Worm (Caenorhabditis elegans) whole organism, L1 larva: Measurements from ENCODE around the gene txt-3.

Source experiments
- C16A3.4 ChIP-seq: fragments of 150-350 bp; optimal IDR thresholded peaks from 2 replicates; lab custom pipeline; 2014; ENCODE audit warnings: missing biosample characterization, missing genetic modification characterization
- C34B4.2 ChIP-seq: sonication (generic microtip); optimal IDR thresholded peaks from 2 replicates; lab custom pipeline; 2017; ENCODE audit warnings: mild to moderate bottlenecking, missing genetic modification characterization, missing compliant biosample characterization
- F16B12.6 ChIP-seq: fragments of 150-350 bp; optimal IDR thresholded peaks from 2 replicates; lab custom pipeline; 2014; ENCODE audit warnings: missing biosample characterization, missing genetic modification characterization
- Y116A8C.19 ChIP-seq: sonication (generic microtip); optimal IDR thresholded peaks from 2 replicates; lab custom pipeline; 2016; ENCODE audit warnings: missing compliant biosample characterization, missing genetic modification characterization, borderline replicate concordance
- aha-1 ChIP-seq: fragments of 150-350 bp; optimal IDR thresholded peaks from 2 replicates; lab custom pipeline; 2014; ENCODE audit warnings: missing biosample characterization, missing genetic modification characterization
- alr-1 ChIP-seq: fragments of 200-800 bp; sonication (Bioruptor generic); optimal IDR thresholded peaks from 2 replicates; lab custom pipeline; 2018; ENCODE audit warnings: borderline replicate concordance, mild to moderate bottlenecking, missing genetic modification characterization, missing compliant biosample characterization
- ama-1 ChIP-seq: fragments of 150-350 bp; optimal IDR thresholded peaks from 2 replicates; lab custom pipeline; 2014
- blmp-1 ChIP-seq: fragments of 150-350 bp; optimal IDR thresholded peaks from 2 replicates; lab custom pipeline; 2014; ENCODE audit warnings: missing biosample characterization, missing genetic modification characterization
- ceh-88 ChIP-seq: fragments of 200-800 bp; sonication (Bioruptor generic); IDR thresholded peaks from 2 replicates; pipeline ENCODE4 v1.3.6; 2022; ENCODE audit warnings: missing genetic modification characterization, missing compliant biosample characterization
- efl-1 ChIP-seq, 4 experiments: fragments of 150-350 bp; optimal IDR thresholded peaks in 3 of 4; peaks in 1 of 4; 1 replicate in 1 of 4; 2 replicates in 3 of 4; lab custom pipeline; 2014; ENCODE audit warnings: missing biosample characterization in 2 of 4, missing genetic modification characterization in 2 of 4, missing genetic modification reagents in 2 of 4
- egl-13 ChIP-seq: sonication (generic microtip); optimal IDR thresholded peaks from 2 replicates; lab custom pipeline; 2016; ENCODE audit warnings: missing genotype, missing genetic modification reagents, missing genetic modification characterization, missing compliant biosample characterization
- elt-2 ChIP-seq: sonication (generic microtip); optimal IDR thresholded peaks from 2 replicates; lab custom pipeline; 2016; ENCODE audit warnings: missing genetic modification characterization, mild to moderate bottlenecking, inconsistent platforms, missing compliant biosample characterization, missing genetic modification reagents
- fos-1 ChIP-seq: fragments of 150-350 bp; optimal IDR thresholded peaks from 2 replicates; lab custom pipeline; 2014; ENCODE audit warnings: missing biosample characterization, missing genetic modification characterization
- hlh-4 ChIP-seq: sonication (generic microtip); optimal IDR thresholded peaks from 2 replicates; lab custom pipeline; 2016; ENCODE audit warnings: mild to moderate bottlenecking, missing genetic modification characterization, missing compliant biosample characterization
- hpl-2 ChIP-seq: fragments of 150-350 bp; optimal IDR thresholded peaks from 2 replicates; lab custom pipeline; 2014; ENCODE audit warnings: missing biosample characterization, missing genetic modification reagents, missing genetic modification characterization
- isw-1 ChIP-seq: fragments of 200-800 bp; sonication (Bioruptor generic); IDR thresholded peaks from 2 replicates; pipeline ENCODE4 v1.3.6; 2022; ENCODE audit warnings: missing genetic modification characterization, missing compliant biosample characterization
- jun-1 ChIP-seq: fragments of 150-350 bp; optimal IDR thresholded peaks from 2 replicates; lab custom pipeline; 2014; ENCODE audit warnings: missing biosample characterization, missing genetic modification reagents, missing genetic modification characterization
- lin-15B ChIP-seq: fragments of 150-350 bp; sonication (generic microtip); optimal IDR thresholded peaks from 3 replicates; lab custom pipeline; 2014; ENCODE audit warnings: missing biosample characterization, missing genetic modification characterization
- lin-35 ChIP-seq, 2 experiments: fragments of 150-350 bp; optimal IDR thresholded peaks; 2 replicates each; lab custom pipeline; 2014; ENCODE audit warnings: missing biosample characterization in 2 of 2, missing genetic modification characterization in 2 of 2, missing genetic modification reagents in 2 of 2
- lin-39 ChIP-seq: fragments of 150-350 bp; optimal IDR thresholded peaks from 2 replicates; lab custom pipeline; 2014; ENCODE audit warnings: missing biosample characterization, missing genetic modification reagents, missing genetic modification characterization
- mab-9 ChIP-seq: fragments of 200-800 bp; sonication (Bioruptor generic); IDR thresholded peaks from 2 replicates; pipeline ENCODE4 v1.3.6; 2022; ENCODE audit warnings: missing genetic modification reagents, missing genetic modification characterization, missing compliant biosample characterization
- mdl-1 ChIP-seq, 2 experiments: fragments of 150-350 bp; optimal IDR thresholded peaks; 2 replicates each; lab custom pipeline; 2014 to 2017; ENCODE audit warnings: missing biosample characterization in 2 of 2, missing genetic modification characterization in 2 of 2, inconsistent platforms in 1 of 2
- nhr-11 ChIP-seq: fragments of 150-350 bp; optimal IDR thresholded peaks from 2 replicates; lab custom pipeline; 2014; ENCODE audit warnings: missing biosample characterization, missing genetic modification characterization
- nhr-28 ChIP-seq: fragments of 150-350 bp; optimal IDR thresholded peaks from 2 replicates; lab custom pipeline; 2014; ENCODE audit warnings: missing biosample characterization, missing genetic modification characterization
- pag-3 ChIP-seq: sonication (generic microtip); optimal IDR thresholded peaks from 2 replicates; lab custom pipeline; 2017; ENCODE audit warnings: missing genetic modification characterization, mild to moderate bottlenecking, missing compliant biosample characterization, antibody characterized with exemption, borderline replicate concordance; ENCODE audit not compliant: insufficient read depth
- pax-3 ChIP-seq: fragments of 200-800 bp; sonication (Bioruptor generic); optimal IDR thresholded peaks from 2 replicates; lab custom pipeline; 2018; ENCODE audit warnings: mild to moderate bottlenecking, missing genetic modification characterization, moderate library complexity, missing compliant biosample characterization
- rnt-1 ChIP-seq: sonication (generic microtip); optimal IDR thresholded peaks from 2 replicates; lab custom pipeline; 2016; ENCODE audit warnings: mild to moderate bottlenecking, missing genetic modification characterization, moderate library complexity, missing compliant biosample characterization
- snu-23 ChIP-seq: sonication (generic microtip); optimal IDR thresholded peaks from 2 replicates; lab custom pipeline; 2016; ENCODE audit warnings: missing genetic modification characterization, missing compliant biosample characterization
- sox-4 ChIP-seq: sonication (generic microtip); optimal IDR thresholded peaks from 2 replicates; lab custom pipeline; 2016; ENCODE audit warnings: missing genetic modification characterization, missing compliant biosample characterization
- tlp-1 ChIP-seq: fragments of 150-350 bp; optimal IDR thresholded peaks from 2 replicates; lab custom pipeline; 2014; ENCODE audit warnings: missing biosample characterization, missing genetic modification characterization
- unc-130 ChIP-seq: fragments of 150-350 bp; optimal IDR thresholded peaks from 2 replicates; lab custom pipeline; 2017; ENCODE audit warnings: missing biosample characterization, missing genetic modification characterization, inconsistent platforms
- unc-30 ChIP-seq: sonication (generic microtip); optimal IDR thresholded peaks from 2 replicates; lab custom pipeline; 2017; ENCODE audit warnings: missing biosample characterization, missing genetic modification characterization
- unc-62 ChIP-seq: fragments of 150-350 bp; optimal IDR thresholded peaks from 2 replicates; lab custom pipeline; 2014; ENCODE audit warnings: missing biosample characterization, missing genetic modification reagents, missing genetic modification characterization
- xbp-1 ChIP-seq: sonication (generic microtip); optimal IDR thresholded peaks from 2 replicates; lab custom pipeline; 2016; ENCODE audit warnings: missing genetic modification characterization, missing compliant biosample characterization
- zip-4 ChIP-seq: fragments of 200-800 bp; sonication (Bioruptor generic); optimal IDR thresholded peaks from 2 replicates; lab custom pipeline; 2018; ENCODE audit warnings: mild to moderate bottlenecking, missing genetic modification characterization, moderate library complexity, missing compliant biosample characterization

The txt-3 gene

ce11 chrIV:4960623-4961022 lies 3.1 kb upstream of the txt-3 start, which contains the start of gene str-164:
Gene str-164, plus strand, starts transcription at chrIV:4960735.
- TF ChIP-seq efl-1 (optimal IDR thresholded peaks at IDR 0.05; lab: Kevin White, UChicago) (no peak), efl-1 (GFP tag; optimal IDR thresholded peaks at IDR 0.05 in 1 of 2; lab: Kevin White, UChicago) (peak in 1 of 2 experiments; percentile 76), snu-23 (GFP tag; lab: Kevin White, UChicago) (no peak)

DNA sequence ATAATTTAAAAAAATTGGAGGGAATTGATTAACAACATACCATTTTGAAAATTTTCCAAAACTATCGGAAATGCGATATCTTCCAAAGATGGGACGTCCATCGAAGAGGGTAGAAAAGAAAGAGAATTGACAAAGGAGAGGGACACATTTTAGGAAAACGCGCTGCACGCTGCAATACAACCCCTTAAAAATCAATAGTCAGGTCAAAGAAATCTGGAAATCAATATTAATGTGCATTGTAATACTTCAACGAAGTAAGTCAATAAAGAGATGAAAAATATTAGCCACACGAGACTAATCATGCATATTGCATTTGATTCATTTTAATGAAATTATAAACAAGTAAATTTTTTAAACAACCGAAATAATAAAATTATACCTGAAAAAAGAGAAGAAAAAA lies 5.7 kb downstream of the txt-3 start, which contains the start of gene Y9C9A.13:
Gene Y9C9A.13, minus strand, starts transcription at position 101 of the 400 bp plus-strand sequence.
- TF ChIP-seq egl-13 (no peak), zip-4 (no peak)

DNA sequence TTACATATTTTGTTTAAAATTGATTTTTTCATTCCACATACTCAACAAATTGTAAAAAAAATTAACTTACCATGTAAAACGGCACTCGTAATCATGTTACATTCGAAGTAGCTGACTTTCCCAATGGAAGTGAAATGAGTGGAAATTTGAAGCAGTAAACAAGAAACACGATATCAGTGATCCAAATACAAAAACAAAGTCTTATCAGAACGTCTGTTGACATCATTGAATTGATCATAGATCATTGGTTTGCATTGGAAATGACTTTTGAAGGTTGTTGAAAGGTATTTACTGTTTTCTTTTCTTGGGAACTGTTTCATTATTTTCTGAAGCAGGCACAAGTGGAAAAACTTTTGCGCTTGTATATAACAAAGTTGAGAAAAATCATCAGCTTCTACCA lies 12.2 kb downstream of the txt-3 start, which contains the start of gene Y9C9A.16:
Gene Y9C9A.16, minus strand, starts transcription at position 131 of the 400 bp plus-strand sequence.
- TF ChIP-seq mdl-1 (tag; optimal IDR thresholded peaks at IDR 0.05; lab: Kevin White, UChicago) = no peak
- TF ChIP-seq, all 84 proteins: peak for 0

DNA sequence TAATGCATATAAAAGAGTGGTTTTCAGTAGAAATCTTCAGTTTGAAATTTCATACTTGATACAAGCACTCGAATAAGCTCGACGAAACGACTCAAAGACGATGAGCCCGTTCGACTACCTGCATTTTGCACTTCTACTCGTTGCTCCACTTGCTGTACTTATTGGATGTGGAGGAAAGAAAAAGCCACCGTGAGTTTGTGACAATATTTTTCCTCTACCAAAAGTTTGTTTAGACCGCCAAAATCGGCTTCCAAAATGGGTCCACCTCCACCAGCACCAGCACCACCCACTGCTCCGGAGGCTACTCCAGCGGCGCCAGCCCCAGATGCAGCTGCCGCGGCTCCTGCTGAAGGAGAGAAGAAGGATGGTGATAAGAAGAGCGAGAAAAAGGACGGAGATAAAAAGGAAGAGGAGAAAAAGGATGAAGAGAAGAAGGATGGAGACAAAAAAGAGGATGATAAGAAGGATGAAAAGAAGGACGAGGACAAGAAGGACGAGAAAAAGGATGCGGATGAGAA lies 13.5 kb downstream of the txt-3 start, which contains the start of gene E03H12.5:
Gene E03H12.5, plus strand, starts transcription at position 51 of the 518 bp plus-strand sequence.
- TF ChIP-seq unc-130 (tag; lab: Kevin White, UChicago) (no peak), fos-1 (tag; lab: Kevin White, UChicago) (no peak), isw-1 (GFP tag; lab: Robert Waterston, UW) (no peak), F16B12.6 (tag; lab: Kevin White, UChicago) (no peak), aha-1 (tag; lab: Kevin White, UChicago) (no peak), ceh-88 (no peak), C16A3.4 (tag; lab: Kevin White, UChicago) (no peak), alr-1 (tag; lab: Kevin White, UChicago) (no peak), unc-30 (tag; lab: Kevin White, UChicago) (no peak), hpl-2 (GFP tag; lab: Kevin White, UChicago) (no peak), unc-62 (no peak), lin-35 (GFP tag; optimal IDR thresholded peaks at IDR 0.05; lab: Kevin White, UChicago) (no peak)

- TF ChIP-seq tlp-1 (tag; lab: Kevin White, UChicago) (no peak), hlh-4 (tag; lab: Kevin White, UChicago) (peak; percentile 9), fos-1 (tag; lab: Kevin White, UChicago) (no peak), pag-3 (no peak), efl-1 (optimal IDR thresholded peaks at IDR 0.05; lab: Kevin White, UChicago) (no peak), efl-1 (GFP tag; optimal IDR thresholded peaks at IDR 0.05 in 1 of 2; lab: Kevin White, UChicago) (peak in 1 of 2 experiments; percentile 57)
Measured at ce11 chrIV:4981027-4981426, 17.3 kb downstream of the txt-3 start, which contains the start of gene srz-24. Gene srz-24, minus strand, starts transcription at chrIV:4981127.

ce11 chrIV:4982477-4982876 lies 18.7 kb downstream of the txt-3 start, which contains the start of gene E03H12.4:
Gene E03H12.4, plus strand, starts transcription at chrIV:4982596.
- no peak for TF ChIP-seq efl-1 (optimal IDR thresholded peaks at IDR 0.05; lab: Kevin White, UChicago)
- peak in 1 of 2 experiments; percentile 79 for TF ChIP-seq efl-1 (GFP tag; optimal IDR thresholded peaks at IDR 0.05 in 1 of 2; lab: Kevin White, UChicago)
- no peak for TF ChIP-seq tlp-1 (tag; lab: Kevin White, UChicago)
- TF ChIP-seq, all 84 proteins: peak for 1

- TF ChIP-seq C34B4.2 (tag; lab: Kevin White, UChicago) = no peak
- no peak for TF ChIP-seq nhr-28
- no peak for TF ChIP-seq elt-2 (tag; lab: Kevin White, UChicago)
- no peak for TF ChIP-seq ama-1 (lab: Kevin White, UChicago)
- TF ChIP-seq lin-15B (tag; lab: Kevin White, UChicago) = no peak
- TF ChIP-seq lin-39 (tag; lab: Kevin White, UChicago) = no peak
- TF ChIP-seq Y116A8C.19 = no peak
- no peak for TF ChIP-seq rnt-1 (tag; lab: Kevin White, UChicago)
- TF ChIP-seq jun-1 (tag; lab: Kevin White, UChicago) = no peak
- no peak for TF ChIP-seq hpl-2 (GFP tag; lab: Kevin White, UChicago)
- TF ChIP-seq aha-1 (tag; lab: Kevin White, UChicago) = no peak
- TF ChIP-seq sox-4 (tag; lab: Kevin White, UChicago) = no peak
- TF ChIP-seq mab-9 = no peak
- no peak for TF ChIP-seq unc-30 (tag; lab: Kevin White, UChicago)
- no peak for TF ChIP-seq blmp-1 (tag; lab: Kevin White, UChicago)
- no peak for TF ChIP-seq hlh-4 (tag; lab: Kevin White, UChicago)
- TF ChIP-seq xbp-1 (tag; lab: Kevin White, UChicago) = no peak
- TF ChIP-seq unc-130 (tag; lab: Kevin White, UChicago) = no peak
- no peak for TF ChIP-seq nhr-11
- no peak for TF ChIP-seq pax-3 (tag; lab: Kevin White, UChicago)
Measured at ce11 chrIV:4983746-4984145, 20.0 kb downstream of the txt-3 start, which contains the start of gene clec-176. Gene clec-176, plus strand, starts transcription at chrIV:4984046.
